Fruit fly (Drosophila melanogaster): ENCODE results near the gene Naa40.

Naa40 gene

dm6 chr3R:29716782-29717317 is 7.9 kb downstream of the Naa40 start, which contains the start of gene Obp99b:
Obp99b (minus strand) TSS chr3R:29716896.
- TF ChIP-seq CG31441 (GFP tag; IDR thresholded peaks at IDR 0.05) (peak; percentile 53), CG2678 (tag; optimal IDR thresholded peaks at IDR 0.05) (peak; percentile 55), CG6254 (GFP tag; optimal IDR thresholded peaks at IDR 0.05) (peak; percentile 91), Dad (GFP tag; optimal IDR thresholded peaks at IDR 0.05) (peak; percentile 63), ase (GFP tag; IDR thresholded peaks at IDR 0.05) (peak; percentile 84; the same call in 2 of the 3 replicates), CG12071 (GFP tag; optimal IDR thresholded peaks at IDR 0.05) (peak; percentile 91), Lim3 (GFP tag; IDR thresholded peaks at IDR 0.05) (no peak), Blimp-1 (GFP tag; optimal IDR thresholded peaks at IDR 0.05) (peak; percentile 48), CG17912 (GFP tag; optimal IDR thresholded peaks at IDR 0.05) (peak; percentile 90), eve (GFP tag; optimal IDR thresholded peaks at IDR 0.05) (no peak), CG4707 (GFP tag; optimal IDR thresholded peaks at IDR 0.05) (peak; percentile 82), crp (GFP tag; optimal IDR thresholded peaks at IDR 0.05) (peak in 1 of 2 experiments; percentile 17), her (GFP tag; optimal IDR thresholded peaks at IDR 0.05) (peak; percentile 76), Dref (GFP tag; IDR thresholded peaks at IDR 0.05) (0 out of 2 replicates have a peak, but pooled peaks have one; percentile 10), nau (GFP tag; optimal IDR thresholded peaks at IDR 0.05) (peak; percentile 70), Neu2 (GFP tag; optimal IDR thresholded peaks at IDR 0.05; ENCODE audit: borderline replicate concordance) (peak; percentile 34), CG16863 (GFP tag; optimal IDR thresholded peaks at IDR 0.05) (peak; percentile 85), CG7271 (tag; optimal IDR thresholded peaks at IDR 0.05) (peak; percentile 79), peb (GFP tag; IDR thresholded peaks at IDR 0.05) (peak; percentile 30; the same call in 1 of the 2 replicates), oc (tag; optimal IDR thresholded peaks at IDR 0.05) (peak; percentile 36), pum (GFP tag; optimal IDR thresholded peaks at IDR 0.05) (peak; percentile 68), CG2199 (GFP tag; IDR thresholded peaks at IDR 0.05) (peak; percentile 95), Bdp1 (GFP tag; optimal IDR thresholded peaks at IDR 0.05) (peak; percentile 71), fd3F (GFP tag; optimal IDR thresholded peaks at IDR 0.05) (peak; percentile 43), yki (optimal IDR thresholded peaks at IDR 0.05) (no peak), CG17361 (GFP tag; IDR thresholded peaks at IDR 0.05) (peak; percentile 39; the same call in 2 of the 3 replicates), Sry-δ (GFP tag; optimal IDR thresholded peaks at IDR 0.05) (peak; percentile 9), ap (GFP tag; IDR thresholded peaks at IDR 0.05) (peak; percentile 74), CG2129 (GFP tag; IDR thresholded peaks at IDR 0.05; ENCODE audit: partially characterized antibody) (no peak), Mes4 (GFP tag; optimal IDR thresholded peaks at IDR 0.05) (peak; percentile 88), CG16815 (GFP tag; optimal IDR thresholded peaks at IDR 0.05) (peak; percentile 58), CG11247 (GFP tag; IDR thresholded peaks at IDR 0.05) (peak; percentile 87), BtbVII (GFP tag; optimal IDR thresholded peaks at IDR 0.05) (peak; percentile 79), so (GFP tag; IDR thresholded peaks at IDR 0.05) (peak; percentile 57; the same call in 2 of the 3 replicates), Hey (tag; optimal IDR thresholded peaks at IDR 0.05) (peak; percentile 51), sima (GFP tag; optimal IDR thresholded peaks at IDR 0.05) (no peak), CG8089 (GFP tag; optimal IDR thresholded peaks at IDR 0.05) (peak; percentile 85), CG8765 (GFP tag; IDR thresholded peaks at IDR 0.05) (no peak; the same call in 1 of the 2 replicates), CG17568 (GFP tag; optimal IDR thresholded peaks at IDR 0.05) (peak; percentile 70), trh (GFP tag; optimal IDR thresholded peaks at IDR 0.05) (peak; percentile 60), CG34224 (GFP tag; IDR thresholded peaks at IDR 0.05; ENCODE audit: partially characterized antibody) (peak; percentile 17; the same call in 1 of the 3 replicates), CG9609 (GFP tag; optimal IDR thresholded peaks at IDR 0.05) (peak; percentile 76), CG10543 (GFP tag; optimal IDR thresholded peaks at IDR 0.05) (peak; percentile 63), grau (tag; optimal IDR thresholded peaks at IDR 0.05) (peak; percentile 55), CG1602 (GFP tag; optimal IDR thresholded peaks at IDR 0.05) (peak; percentile 50), vnd (GFP tag; IDR thresholded peaks at IDR 0.05; ENCODE audit: partially characterized antibody) (no peak), CG9437 (GFP tag; optimal IDR thresholded peaks at IDR 0.05) (peak; percentile 60), CG2712 (tag; optimal IDR thresholded peaks at IDR 0.05) (peak; percentile 70), Jarid2 (GFP tag; optimal IDR thresholded peaks at IDR 0.05) (peak; percentile 73), Sox100B (GFP tag; optimal IDR thresholded peaks at IDR 0.05) (peak; percentile 69)
